Worm (Caenorhabditis elegans) whole organism, late embryonic: ENCODE data around the gene mtm-5.

Source experiments
- K09A11.1 ChIP-seq: sonication (generic microtip); optimal IDR thresholded peaks from 2 replicates; lab custom pipeline; 2017; ENCODE audit warnings: antibody characterized with exemption, mild to moderate bottlenecking, missing genetic modification characterization, missing compliant biosample characterization; ENCODE audit not compliant: insufficient read depth
- ahr-1 ChIP-seq: sonication (generic microtip); optimal IDR thresholded peaks from 2 replicates; lab custom pipeline; 2016; ENCODE audit warnings: missing genetic modification characterization, missing compliant biosample characterization
- hlh-8 ChIP-seq: sonication (generic microtip); optimal IDR thresholded peaks from 2 replicates; lab custom pipeline; 2016; ENCODE audit warnings: missing genotype, missing genetic modification characterization, missing compliant biosample characterization
- nhr-11 ChIP-seq: fragments of 150-350 bp; optimal IDR thresholded peaks from 2 replicates; lab custom pipeline; 2014; ENCODE audit warnings: missing biosample characterization, missing genetic modification characterization
- ref-2 ChIP-seq: sonication (generic microtip); optimal IDR thresholded peaks from 2 replicates; lab custom pipeline; 2016; ENCODE audit warnings: missing genetic modification characterization, missing compliant biosample characterization
- sox-4 ChIP-seq: sonication (generic microtip); optimal IDR thresholded peaks from 2 replicates; lab custom pipeline; 2017; ENCODE audit warnings: mild to moderate bottlenecking, missing genetic modification characterization, inconsistent platforms, missing compliant biosample characterization
- unc-3 ChIP-seq, 2 experiments: fragments of 200-800 bp in 1 of 2; sonication (Bioruptor generic) in 1 of 2; sonication (generic microtip) in 1 of 2; conservative IDR thresholded peaks in 1 of 2; optimal IDR thresholded peaks in 1 of 2; 2 replicates each; pipeline versions ENCODE4 v1.3.6 to Lab custom; 2016 to 2022; ENCODE audit warnings: missing compliant biosample characterization in 2 of 2, missing genetic modification characterization in 2 of 2, missing genetic modification reagents in 1 of 2
- zip-5 ChIP-seq: sonication (generic microtip); optimal IDR thresholded peaks from 2 replicates; lab custom pipeline; 2016; ENCODE audit warnings: missing genetic modification characterization, missing compliant biosample characterization

DNA sequence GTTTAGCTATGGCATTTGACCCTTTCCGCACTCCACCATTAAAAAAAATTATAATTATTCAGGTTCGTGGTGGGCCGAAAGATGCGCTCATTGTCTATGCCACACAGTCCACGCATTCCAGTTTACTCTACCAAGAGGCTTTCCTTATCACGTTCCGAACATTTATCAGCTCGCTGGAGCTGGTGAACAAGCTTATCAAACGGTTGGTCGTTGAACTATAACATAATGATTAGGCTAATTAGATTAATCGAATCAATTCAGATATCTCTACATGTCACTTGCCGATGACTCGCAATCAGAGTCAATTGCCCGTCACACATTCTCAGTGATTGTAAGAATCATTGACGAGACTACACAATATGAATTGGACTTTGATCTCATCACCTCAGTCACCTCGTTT lies 26.2 kb upstream of the mtm-5 start:
- TF ChIP-seq sox-4, result no peak
- TF ChIP-seq hlh-8 (tag; lab: Kevin White, UChicago), result no peak
- no peak for TF ChIP-seq K09A11.1 (tag; lab: Kevin White, UChicago)
- TF ChIP-seq unc-3 (GFP tag; conservative IDR thresholded peaks at IDR 0.05; lab: Robert Waterston, UW), result no peak
- TF ChIP-seq unc-3 (tag; optimal IDR thresholded peaks at IDR 0.05; lab: Kevin White, UChicago), result no peak
- no peak for TF ChIP-seq ahr-1
- no peak for TF ChIP-seq ref-2 (tag; lab: Kevin White, UChicago)
- TF ChIP-seq zip-5 (tag; lab: Kevin White, UChicago), result no peak
- TF ChIP-seq nhr-11, result no peak
